Worm (Caenorhabditis elegans) whole organism, young adult: ENCODE results near the gene F49H12.7.

Source experiments
- B0019.2 ChIP-seq: fragments of 200-800 bp; sonication (Bioruptor generic); conservative IDR thresholded peaks from 2 replicates; pipeline ENCODE4 v1.3.6; 2022; ENCODE audit warnings: missing genetic modification reagents, missing genetic modification characterization, missing compliant biosample characterization
- B0035.1 ChIP-seq: sonication (generic microtip); optimal IDR thresholded peaks from 2 replicates; lab custom pipeline; 2016; ENCODE audit warnings: missing genetic modification characterization, mild to moderate bottlenecking, missing compliant biosample characterization, missing genotype, missing genetic modification reagents
- B0261.1 ChIP-seq: sonication (generic microtip); optimal IDR thresholded peaks from 2 replicates; lab custom pipeline; 2016; ENCODE audit warnings: mild to moderate bottlenecking, missing genetic modification characterization, moderate library complexity, missing compliant biosample characterization
- B0336.3 ChIP-seq: fragments of 200-800 bp; sonication (Bioruptor generic); IDR thresholded peaks from 2 replicates; pipeline ENCODE4 v1.3.6; 2022; ENCODE audit warnings: missing genetic modification characterization, missing compliant biosample characterization
- F22D6.2 ChIP-seq: sonication (generic microtip); optimal IDR thresholded peaks from 2 replicates; lab custom pipeline; 2016; ENCODE audit warnings: mild to moderate bottlenecking, missing genetic modification characterization, missing compliant biosample characterization
- F39B2.1 ChIP-seq: fragments of 200-800 bp; sonication (Bioruptor generic); IDR thresholded peaks from 2 replicates; pipeline ENCODE4 v1.3.6; 2022; ENCODE audit warnings: missing genetic modification reagents, missing genetic modification characterization, missing compliant biosample characterization
- F57C9.4 ChIP-seq: sonication (generic microtip); optimal IDR thresholded peaks from 2 replicates; lab custom pipeline; 2017; ENCODE audit warnings: mild to moderate bottlenecking, missing genetic modification characterization, missing compliant biosample characterization
- K11D2.4 ChIP-seq: fragments of 200-800 bp; sonication (Bioruptor generic); IDR thresholded peaks from 2 replicates; pipeline ENCODE4 v1.3.6; 2022; ENCODE audit warnings: missing genetic modification reagents, missing genetic modification characterization, missing compliant biosample characterization
- K12H6.12 ChIP-seq: fragments of 200-800 bp; sonication (Bioruptor generic); optimal IDR thresholded peaks from 2 replicates; lab custom pipeline; 2018; ENCODE audit warnings: mild to moderate bottlenecking, missing genetic modification characterization, missing compliant biosample characterization
- T07F8.4 ChIP-seq: sonication (generic microtip); optimal IDR thresholded peaks from 2 replicates; lab custom pipeline; 2016; ENCODE audit warnings: mild to moderate bottlenecking, missing genetic modification characterization, moderate library complexity, missing compliant biosample characterization
- Y79H2A.3 ChIP-seq: fragments of 200-800 bp; sonication (Bioruptor generic); conservative IDR thresholded peaks from 2 replicates; pipeline ENCODE4 v1.3.6; 2022; ENCODE audit warnings: missing genetic modification reagents, missing genetic modification characterization, missing compliant biosample characterization
- aptf-3 ChIP-seq: fragments of 200-800 bp; sonication (Bioruptor generic); IDR thresholded peaks from 2 replicates; pipeline ENCODE4 v1.3.6; 2022; ENCODE audit warnings: missing genetic modification characterization, missing compliant biosample characterization
- athp-1 ChIP-seq: sonication (generic microtip); optimal IDR thresholded peaks from 2 replicates; lab custom pipeline; 2017; ENCODE audit warnings: mild to moderate bottlenecking, missing genetic modification characterization, missing compliant biosample characterization
- attf-5 ChIP-seq: fragments of 200-800 bp; sonication (Bioruptor generic); optimal IDR thresholded peaks from 2 replicates; lab custom pipeline; 2018; ENCODE audit warnings: mild to moderate bottlenecking, missing genetic modification characterization, missing compliant biosample characterization
- bed-2 ChIP-seq: fragments of 200-800 bp; sonication (Bioruptor generic); IDR thresholded peaks from 2 replicates; pipeline ENCODE4 v1.3.6; 2022; ENCODE audit warnings: missing genetic modification reagents, missing genetic modification characterization, missing compliant biosample characterization
- ccch-3 ChIP-seq: fragments of 200-800 bp; sonication (Bioruptor generic); optimal IDR thresholded peaks from 2 replicates; lab custom pipeline; 2018; ENCODE audit warnings: mild to moderate bottlenecking, missing genetic modification characterization, missing compliant biosample characterization
- cebp-1 ChIP-seq, 2 experiments: fragments of 200-800 bp in 1 of 2; sonication (Bioruptor generic) in 1 of 2; sonication (generic microtip) in 1 of 2; IDR thresholded peaks in 1 of 2; optimal IDR thresholded peaks in 1 of 2; 2 replicates each; pipeline versions ENCODE4 v1.3.6 to Lab custom; 2017 to 2022; ENCODE audit warnings: missing compliant biosample characterization in 2 of 2, missing genetic modification characterization in 2 of 2, mild to moderate bottlenecking in 1 of 2, missing genetic modification reagents in 1 of 2, moderate library complexity in 1 of 2
- ceh-27 ChIP-seq: fragments of 200-800 bp; sonication (Bioruptor generic); optimal IDR thresholded peaks from 2 replicates; lab custom pipeline; 2018; ENCODE audit warnings: mild to moderate bottlenecking, missing genetic modification characterization, moderate library complexity, missing compliant biosample characterization
- chd-7 ChIP-seq: sonication (generic microtip); optimal IDR thresholded peaks from 2 replicates; lab custom pipeline; 2016; ENCODE audit warnings: mild to moderate bottlenecking, missing genetic modification characterization, moderate library complexity, missing compliant biosample characterization
- die-1 ChIP-seq: sonication (generic microtip); optimal IDR thresholded peaks from 2 replicates; lab custom pipeline; 2016; ENCODE audit warnings: missing genotype, mild to moderate bottlenecking, missing genetic modification characterization, missing compliant biosample characterization
- efl-1 ChIP-seq: fragments of 150-350 bp; optimal IDR thresholded peaks from 2 replicates; lab custom pipeline; 2014; ENCODE audit warnings: missing biosample characterization, missing genetic modification reagents, missing genetic modification characterization
- egrh-3 ChIP-seq: fragments of 200-800 bp; sonication (Bioruptor generic); IDR thresholded peaks from 2 replicates; pipeline ENCODE4 v1.3.6; 2022; ENCODE audit warnings: missing genetic modification reagents, missing genetic modification characterization, missing compliant biosample characterization
- ekl-4 ChIP-seq: fragments of 200-800 bp; sonication (Bioruptor generic); IDR thresholded peaks from 2 replicates; pipeline ENCODE4 v1.3.6; 2022; ENCODE audit warnings: missing genetic modification reagents, missing genetic modification characterization, missing compliant biosample characterization
- gei-17 ChIP-seq: fragments of 200-800 bp; sonication (Bioruptor generic); optimal IDR thresholded peaks from 2 replicates; lab custom pipeline; 2018; ENCODE audit warnings: mild to moderate bottlenecking, missing genetic modification characterization, missing compliant biosample characterization
- hmg-1.2 ChIP-seq: fragments of 200-800 bp; sonication (Bioruptor generic); IDR thresholded peaks from 2 replicates; pipeline ENCODE4 v1.3.6; 2022; ENCODE audit warnings: missing genetic modification reagents, missing genetic modification characterization, missing compliant biosample characterization
- lin-26 ChIP-seq: fragments of 200-800 bp; sonication (Bioruptor generic); IDR thresholded peaks from 2 replicates; pipeline ENCODE4 v1.3.6; 2022; ENCODE audit warnings: missing genetic modification reagents, missing genetic modification characterization, missing compliant biosample characterization
- lin-35 ChIP-seq, 3 experiments: fragments of 150-350 bp in 2 of 3; sonication (generic microtip) in 1 of 3; optimal IDR thresholded peaks; 2 replicates each; lab custom pipeline; 2014 to 2018; ENCODE audit warnings: missing biosample characterization in 3 of 3, missing genetic modification characterization in 3 of 3, missing genetic modification reagents in 3 of 3
- lin-40 ChIP-seq: sonication (generic microtip); optimal IDR thresholded peaks from 2 replicates; lab custom pipeline; 2016; ENCODE audit warnings: missing genetic modification characterization, mild to moderate bottlenecking, missing compliant biosample characterization, missing genotype, missing genetic modification reagents
- lsl-1 ChIP-seq: fragments of 200-800 bp; sonication (Bioruptor generic); optimal IDR thresholded peaks from 2 replicates; lab custom pipeline; 2018; ENCODE audit warnings: mild to moderate bottlenecking, missing genetic modification characterization, moderate library complexity, missing compliant biosample characterization
- madf-10 ChIP-seq: sonication (generic microtip); optimal IDR thresholded peaks from 2 replicates; lab custom pipeline; 2016; ENCODE audit warnings: mild to moderate bottlenecking, missing genetic modification characterization, missing compliant biosample characterization
- madf-3 ChIP-seq: fragments of 200-800 bp; sonication (Bioruptor generic); IDR thresholded peaks from 2 replicates; pipeline ENCODE4 v1.3.6; 2022; ENCODE audit warnings: missing genetic modification reagents, missing genetic modification characterization, missing compliant biosample characterization
- mcd-1 ChIP-seq: fragments of 200-800 bp; sonication (Bioruptor generic); IDR thresholded peaks from 2 replicates; pipeline ENCODE4 v1.3.6; 2022; ENCODE audit warnings: missing genetic modification reagents, missing genetic modification characterization, missing compliant biosample characterization
- mes-4 ChIP-seq: sonication (generic microtip); optimal IDR thresholded peaks from 2 replicates; lab custom pipeline; 2016; ENCODE audit warnings: missing genotype, missing genetic modification characterization, missing compliant biosample characterization
- nhr-80 ChIP-seq: sonication (generic microtip); optimal IDR thresholded peaks from 2 replicates; lab custom pipeline; 2016; ENCODE audit warnings: missing genetic modification characterization, missing compliant biosample characterization
- sdz-38 ChIP-seq: sonication (generic microtip); optimal IDR thresholded peaks from 2 replicates; lab custom pipeline; 2016; ENCODE audit warnings: missing genotype, missing genetic modification characterization, missing compliant biosample characterization
- snpc-1.3 ChIP-seq: sonication (generic microtip); optimal IDR thresholded peaks from 2 replicates; lab custom pipeline; 2017; ENCODE audit warnings: missing genetic modification characterization, mild to moderate bottlenecking, missing compliant biosample characterization, antibody characterized with exemption, moderate library complexity, missing genotype, missing genetic modification reagents; ENCODE audit not compliant: insufficient read depth
- snpc-3.4 ChIP-seq: sonication (generic microtip); optimal IDR thresholded peaks from 2 replicates; lab custom pipeline; 2017; ENCODE audit warnings: missing genetic modification characterization, mild to moderate bottlenecking, missing compliant biosample characterization, antibody characterized with exemption, moderate library complexity, missing genotype, missing genetic modification reagents
- snpc-4 ChIP-seq, 5 experiments: fragments of 150-350 bp in 1 of 5; sonication (generic microtip) in 4 of 5; optimal IDR thresholded peaks; 2 replicates each; lab custom pipeline; 2014 to 2018; ENCODE audit warnings: missing genetic modification characterization in 5 of 5, missing biosample characterization in 3 of 5, antibody characterized with exemption in 2 of 5, mild to moderate bottlenecking in 2 of 5, missing compliant biosample characterization in 2 of 5, missing genotype in 2 of 5, moderate library complexity in 2 of 5, missing genetic modification reagents in 1 of 5
- somi-1 ChIP-seq: fragments of 200-800 bp; sonication (Bioruptor generic); optimal IDR thresholded peaks from 2 replicates; lab custom pipeline; 2018; ENCODE audit warnings: mild to moderate bottlenecking, missing genetic modification characterization, missing compliant biosample characterization
- unc-62 ChIP-seq: fragments of 150-350 bp; optimal IDR thresholded peaks from 2 replicates; lab custom pipeline; 2014; ENCODE audit warnings: missing biosample characterization, missing genetic modification reagents, missing genetic modification characterization
- zfh-2 ChIP-seq: fragments of 200-800 bp; sonication (Bioruptor generic); conservative IDR thresholded peaks from 2 replicates; pipeline ENCODE4 v1.3.6; 2022; ENCODE audit warnings: missing genetic modification reagents, missing genetic modification characterization, missing compliant biosample characterization
- zim-3 ChIP-seq: sonication (generic microtip); optimal IDR thresholded peaks from 2 replicates; lab custom pipeline; 2017; ENCODE audit warnings: mild to moderate bottlenecking, missing genetic modification characterization, moderate library complexity, missing compliant biosample characterization
- ztf-26 ChIP-seq: sonication (generic microtip); optimal IDR thresholded peaks from 2 replicates; lab custom pipeline; 2017; ENCODE audit warnings: missing genetic modification characterization, missing compliant biosample characterization
- ztf-28 ChIP-seq: fragments of 200-800 bp; sonication (Bioruptor generic); IDR thresholded peaks from 2 replicates; pipeline ENCODE4 v1.3.6; 2022; ENCODE audit warnings: missing genetic modification reagents, missing genetic modification characterization, missing compliant biosample characterization

The F49H12.7 gene

ce11 chrX:2089434-2089833 lies 24.6 kb downstream of the F49H12.7 start, which contains the start of gene lsy-2:
Gene lsy-2 (plus strand): TSS chrX:2089704.
- TF ChIP-seq attf-5 (GFP tag; lab: Kevin White, UChicago) (peak; percentile 78), zfh-2 (GFP tag; lab: Robert Waterston, UW) (peak; percentile 77), B0019.2 (no peak), K11D2.4 (GFP tag; lab: Robert Waterston, UW) (no peak), snpc-3.4 (no peak), die-1 (no peak), gei-17 (GFP tag; lab: Kevin White, UChicago) (no peak), ceh-27 (GFP tag; lab: Kevin White, UChicago) (peak; percentile 52), lin-40 (tag; lab: Kevin White, UChicago) (peak; percentile 41), chd-7 (tag; lab: Kevin White, UChicago) (no peak), madf-10 (tag; lab: Kevin White, UChicago) (peak; percentile 4), hmg-1.2 (GFP tag; lab: Robert Waterston, UW) (peak; percentile 27; the same call in 1 of the 2 replicates), athp-1 (tag; lab: Kevin White, UChicago) (no peak), cebp-1 (GFP tag; IDR thresholded peaks at IDR 0.05; lab: Robert Waterston, UW) (peak; percentile 63), cebp-1 (tag; optimal IDR thresholded peaks at IDR 0.05; lab: Kevin White, UChicago) (peak; percentile 88), madf-3 (GFP tag; lab: Robert Waterston, UW) (peak; percentile 92), B0261.1 (no peak), snpc-4 (GFP tag; optimal IDR thresholded peaks at IDR 0.05; lab: Kevin White, UChicago) (no peak), snpc-4 (tag; optimal IDR thresholded peaks at IDR 0.05; lab: Kevin White, UChicago) (no peak), mcd-1 (peak; percentile 29; the same call in 1 of the 2 replicates), zim-3 (no peak), F22D6.2 (no peak), efl-1 (GFP tag; lab: Kevin White, UChicago) (peak; percentile 8), snpc-1.3 (tag; lab: Kevin White, UChicago) (no peak), T07F8.4 (tag; lab: Kevin White, UChicago) (no peak), nhr-80 (tag; lab: Kevin White, UChicago) (peak; percentile 45), ekl-4 (GFP tag; lab: Robert Waterston, UW) (no peak), aptf-3 (GFP tag; lab: Robert Waterston, UW) (no peak), egrh-3 (no peak), lin-35 (GFP tag; optimal IDR thresholded peaks at IDR 0.05; lab: Kevin White, UChicago) (peak in 1 of 3 experiments; percentile 49), K12H6.12 (tag; lab: Kevin White, UChicago) (peak; percentile 79)

ce11 chrX:2090493-2090892 lies 25.7 kb downstream of the F49H12.7 start:
- no peak for TF ChIP-seq F39B2.1 (GFP tag; lab: Robert Waterston, UW)
- TF ChIP-seq B0019.2 = no peak
- TF ChIP-seq lin-40 (tag; lab: Kevin White, UChicago) = peak; percentile 15
- no peak for TF ChIP-seq Y79H2A.3 (GFP tag; lab: Robert Waterston, UW)
- no peak for TF ChIP-seq ccch-3
- TF ChIP-seq lsl-1 = no peak
- no peak for TF ChIP-seq F57C9.4 (tag; lab: Kevin White, UChicago)
- no peak for TF ChIP-seq mes-4 (tag; lab: Kevin White, UChicago)
- TF ChIP-seq ztf-26 (tag; lab: Kevin White, UChicago) = peak; percentile 1
- no peak for TF ChIP-seq B0035.1 (tag; lab: Kevin White, UChicago)
- peak; percentile 64 for TF ChIP-seq nhr-80 (tag; lab: Kevin White, UChicago)
- peak; percentile 24; the same call in 1 of the 2 replicates for TF ChIP-seq B0336.3
- no peak for TF ChIP-seq ztf-28 (GFP tag; lab: Robert Waterston, UW)
- no peak for TF ChIP-seq lin-26
- no peak for TF ChIP-seq sdz-38 (tag; lab: Kevin White, UChicago)
- TF ChIP-seq attf-5 (GFP tag; lab: Kevin White, UChicago) = peak; percentile 42
- no peak for TF ChIP-seq somi-1 (GFP tag; lab: Kevin White, UChicago)
- no peak for TF ChIP-seq bed-2 (GFP tag; lab: Robert Waterston, UW)
- peak; percentile 3 for TF ChIP-seq unc-62 (GFP tag; lab: Kevin White, UChicago)
- peak; percentile 46; the same call in 1 of the 2 replicates for TF ChIP-seq hmg-1.2 (GFP tag; lab: Robert Waterston, UW)
